Worm (Caenorhabditis elegans) whole organism, L1 larva: ENCODE measurements around the gene pcp-3.

Experiments
- C16A3.4 ChIP-seq: fragments of 150-350 bp; optimal IDR thresholded peaks from 2 replicates; lab custom pipeline; 2014; ENCODE audit warnings: missing biosample characterization, missing genetic modification characterization
- C34B4.2 ChIP-seq: sonication (generic microtip); optimal IDR thresholded peaks from 2 replicates; lab custom pipeline; 2017; ENCODE audit warnings: mild to moderate bottlenecking, missing genetic modification characterization, missing compliant biosample characterization
- aha-1 ChIP-seq: fragments of 150-350 bp; optimal IDR thresholded peaks from 2 replicates; lab custom pipeline; 2014; ENCODE audit warnings: missing biosample characterization, missing genetic modification characterization
- aly-2 ChIP-seq: fragments of 150-350 bp; optimal IDR thresholded peaks from 2 replicates; lab custom pipeline; 2014; ENCODE audit warnings: missing biosample characterization, missing genetic modification characterization
- ama-1 ChIP-seq: fragments of 150-350 bp; optimal IDR thresholded peaks from 2 replicates; lab custom pipeline; 2014
- blmp-1 ChIP-seq: fragments of 150-350 bp; optimal IDR thresholded peaks from 2 replicates; lab custom pipeline; 2014; ENCODE audit warnings: missing biosample characterization, missing genetic modification characterization
- ceh-8 ChIP-seq: fragments of 200-800 bp; sonication (Bioruptor generic); optimal IDR thresholded peaks from 2 replicates; lab custom pipeline; 2018; ENCODE audit warnings: mild to moderate bottlenecking, missing genetic modification characterization, moderate library complexity, missing compliant biosample characterization
- dpl-1 ChIP-seq, 3 experiments: fragments of 150-350 bp in 2 of 3; sonication (generic microtip) in 1 of 3; optimal IDR thresholded peaks; 2 replicates each; lab custom pipeline; 2014 to 2017; ENCODE audit warnings: missing biosample characterization in 3 of 3, missing genetic modification characterization in 3 of 3, missing genetic modification reagents in 3 of 3
- dsc-1 ChIP-seq: sonication (generic microtip); optimal IDR thresholded peaks from 2 replicates; lab custom pipeline; 2016; ENCODE audit warnings: mild to moderate bottlenecking, missing genetic modification characterization, missing compliant biosample characterization
- efl-3 ChIP-seq: fragments of 200-800 bp; sonication (Bioruptor generic); optimal IDR thresholded peaks from 2 replicates; lab custom pipeline; 2018; ENCODE audit warnings: mild to moderate bottlenecking, missing genetic modification characterization, missing compliant biosample characterization
- egl-27 ChIP-seq, 2 experiments: fragments of 150-350 bp in 1 of 2; sonication (generic microtip); optimal IDR thresholded peaks; 3 replicates each; lab custom pipeline; 2017 to 2018; ENCODE audit warnings: missing biosample characterization in 2 of 2, missing genetic modification characterization in 2 of 2, missing genetic modification reagents in 2 of 2
- elt-3 ChIP-seq, 6 experiments: fragments of 150-350 bp in 1 of 6; sonication (generic microtip); optimal IDR thresholded peaks; 2 replicates each; lab custom pipeline; 2017 to 2018; ENCODE audit warnings: missing biosample characterization in 6 of 6, missing genetic modification characterization in 6 of 6, inconsistent platforms in 1 of 6
- fkh-10 ChIP-seq: sonication (generic microtip); optimal IDR thresholded peaks from 2 replicates; lab custom pipeline; 2017; ENCODE audit warnings: missing biosample characterization, missing genetic modification reagents, missing genetic modification characterization
- fkh-4 ChIP-seq: sonication (generic microtip); optimal IDR thresholded peaks from 2 replicates; lab custom pipeline; 2016; ENCODE audit warnings: missing compliant biosample characterization, missing genetic modification characterization, borderline replicate concordance
- fkh-8 ChIP-seq: sonication (generic microtip); optimal IDR thresholded peaks from 2 replicates; lab custom pipeline; 2016; ENCODE audit warnings: mild to moderate bottlenecking, missing genetic modification characterization, missing compliant biosample characterization
- grh-1 ChIP-seq: fragments of 200-800 bp; sonication (Bioruptor generic); IDR thresholded peaks from 2 replicates; pipeline ENCODE4 v1.3.6; 2022; ENCODE audit warnings: missing genetic modification reagents, missing genetic modification characterization, missing compliant biosample characterization
- hlh-17 ChIP-seq: fragments of 200-800 bp; sonication (Bioruptor generic); optimal IDR thresholded peaks from 2 replicates; lab custom pipeline; 2018; ENCODE audit warnings: missing genetic modification characterization, mild to moderate bottlenecking, missing compliant biosample characterization, moderate library complexity, borderline replicate concordance
- hlh-4 ChIP-seq: sonication (generic microtip); optimal IDR thresholded peaks from 2 replicates; lab custom pipeline; 2016; ENCODE audit warnings: mild to moderate bottlenecking, missing genetic modification characterization, missing compliant biosample characterization
- hpl-2 ChIP-seq: fragments of 150-350 bp; optimal IDR thresholded peaks from 2 replicates; lab custom pipeline; 2014; ENCODE audit warnings: missing biosample characterization, missing genetic modification reagents, missing genetic modification characterization
- isw-1 ChIP-seq: fragments of 200-800 bp; sonication (Bioruptor generic); IDR thresholded peaks from 2 replicates; pipeline ENCODE4 v1.3.6; 2022; ENCODE audit warnings: missing genetic modification characterization, missing compliant biosample characterization
- lin-13 ChIP-seq: fragments of 150-350 bp; optimal IDR thresholded peaks from 2 replicates; lab custom pipeline; 2014; ENCODE audit warnings: missing biosample characterization, missing genetic modification reagents, missing genetic modification characterization
- lir-3 ChIP-seq: sonication (generic microtip); optimal IDR thresholded peaks from 2 replicates; lab custom pipeline; 2016; ENCODE audit warnings: mild to moderate bottlenecking, missing genetic modification characterization, moderate library complexity, missing compliant biosample characterization; ENCODE audit not compliant: poor library complexity
- mdl-1 ChIP-seq, 2 experiments: fragments of 150-350 bp; optimal IDR thresholded peaks; 2 replicates each; lab custom pipeline; 2014 to 2017; ENCODE audit warnings: missing biosample characterization in 2 of 2, missing genetic modification characterization in 2 of 2, inconsistent platforms in 1 of 2
- nhr-11 ChIP-seq: fragments of 150-350 bp; optimal IDR thresholded peaks from 2 replicates; lab custom pipeline; 2014; ENCODE audit warnings: missing biosample characterization, missing genetic modification characterization
- nhr-12 ChIP-seq: sonication (generic microtip); optimal IDR thresholded peaks from 2 replicates; lab custom pipeline; 2017; ENCODE audit warnings: missing biosample characterization, missing genetic modification characterization
- nhr-19 ChIP-seq: fragments of 200-800 bp; sonication (Bioruptor generic); conservative IDR thresholded peaks from 2 replicates; pipeline ENCODE4 v1.3.6; 2022; ENCODE audit warnings: missing genetic modification characterization, missing compliant biosample characterization
- nhr-20 ChIP-seq: sonication (generic microtip); optimal IDR thresholded peaks from 2 replicates; lab custom pipeline; 2016; ENCODE audit warnings: mild to moderate bottlenecking, missing genetic modification characterization, missing compliant biosample characterization
- nhr-28 ChIP-seq: fragments of 150-350 bp; optimal IDR thresholded peaks from 2 replicates; lab custom pipeline; 2014; ENCODE audit warnings: missing biosample characterization, missing genetic modification characterization
- nhr-47 ChIP-seq: sonication (generic microtip); optimal IDR thresholded peaks from 2 replicates; lab custom pipeline; 2016; ENCODE audit warnings: mild to moderate bottlenecking, missing genetic modification characterization, moderate library complexity, missing compliant biosample characterization
- nhr-77 ChIP-seq: fragments of 150-350 bp; optimal IDR thresholded peaks from 2 replicates; lab custom pipeline; 2014; ENCODE audit warnings: missing biosample characterization, missing genetic modification characterization
- pqm-1 ChIP-seq: sonication (generic microtip); optimal IDR thresholded peaks from 3 replicates; lab custom pipeline; 2017; ENCODE audit warnings: missing biosample characterization, missing genetic modification characterization
- snpc-4 ChIP-seq: fragments of 150-350 bp; optimal IDR thresholded peaks from 2 replicates; lab custom pipeline; 2014; ENCODE audit warnings: missing biosample characterization, missing genetic modification characterization
- snu-23 ChIP-seq: sonication (generic microtip); optimal IDR thresholded peaks from 2 replicates; lab custom pipeline; 2016; ENCODE audit warnings: missing genetic modification characterization, missing compliant biosample characterization
- swsn-7 ChIP-seq: sonication (generic microtip); optimal IDR thresholded peaks from 2 replicates; lab custom pipeline; 2016; ENCODE audit warnings: missing genetic modification characterization, missing compliant biosample characterization
- unc-62 ChIP-seq: fragments of 150-350 bp; optimal IDR thresholded peaks from 2 replicates; lab custom pipeline; 2014; ENCODE audit warnings: missing biosample characterization, missing genetic modification reagents, missing genetic modification characterization
- unc-98 ChIP-seq: fragments of 200-800 bp; sonication (Bioruptor generic); IDR thresholded peaks from 2 replicates; pipeline ENCODE4 v1.3.6; 2022; ENCODE audit warnings: missing genetic modification characterization, missing compliant biosample characterization
- xbp-1 ChIP-seq: sonication (generic microtip); optimal IDR thresholded peaks from 2 replicates; lab custom pipeline; 2016; ENCODE audit warnings: missing genetic modification characterization, missing compliant biosample characterization
- zag-1 ChIP-seq: fragments of 150-350 bp; optimal IDR thresholded peaks from 2 replicates; lab custom pipeline; 2014; ENCODE audit warnings: missing biosample characterization, missing genetic modification characterization
- ztf-11 ChIP-seq, 2 experiments: sonication (generic microtip); optimal IDR thresholded peaks; 2 replicates each; lab custom pipeline; 2016 to 2017; ENCODE audit warnings: missing genetic modification characterization in 2 of 2, missing biosample characterization in 1 of 2, missing compliant biosample characterization in 1 of 2
- ztf-4 ChIP-seq: fragments of 150-350 bp; optimal IDR thresholded peaks from 2 replicates; lab custom pipeline; 2014; ENCODE audit warnings: missing biosample characterization, missing genetic modification characterization

pcp-3 gene

ce11 chrIV:9144405-9144804, 14.4 kb downstream of the pcp-3 start, which contains the start of gene flp-1:
flp-1 (plus strand) TSS chrIV:9144705.
- no peak for TF ChIP-seq nhr-28 (tag; lab: Kevin White, UChicago)
- TF ChIP-seq dpl-1 (GFP tag; optimal IDR thresholded peaks at IDR 0.05; lab: Kevin White, UChicago): no peak
- no peak for TF ChIP-seq hlh-4 (tag; lab: Kevin White, UChicago)
- no peak for TF ChIP-seq nhr-47 (tag; lab: Kevin White, UChicago)
- TF ChIP-seq elt-3 (tag; optimal IDR thresholded peaks at IDR 0.05; lab: Kevin White, UChicago): no peak
- no peak for TF ChIP-seq hlh-17 (GFP tag; lab: Kevin White, UChicago)
- TF ChIP-seq efl-3: no peak
- TF ChIP-seq nhr-19 (GFP tag; lab: Robert Waterston, UW): no peak
- TF ChIP-seq unc-62: no peak
- TF ChIP-seq nhr-77 (tag; lab: Kevin White, UChicago): no peak
- no peak for TF ChIP-seq nhr-20 (tag; lab: Kevin White, UChicago)
- TF ChIP-seq C34B4.2 (tag; lab: Kevin White, UChicago): no peak
- no peak for TF ChIP-seq C16A3.4 (tag; lab: Kevin White, UChicago)
- no peak for TF ChIP-seq zag-1
- TF ChIP-seq fkh-8 (tag; lab: Kevin White, UChicago): no peak
- TF ChIP-seq aly-2: no peak
- TF ChIP-seq dsc-1: no peak
- no peak for TF ChIP-seq nhr-11
- no peak for TF ChIP-seq swsn-7 (tag; lab: Kevin White, UChicago)
- TF ChIP-seq ceh-8: no peak

DNA sequence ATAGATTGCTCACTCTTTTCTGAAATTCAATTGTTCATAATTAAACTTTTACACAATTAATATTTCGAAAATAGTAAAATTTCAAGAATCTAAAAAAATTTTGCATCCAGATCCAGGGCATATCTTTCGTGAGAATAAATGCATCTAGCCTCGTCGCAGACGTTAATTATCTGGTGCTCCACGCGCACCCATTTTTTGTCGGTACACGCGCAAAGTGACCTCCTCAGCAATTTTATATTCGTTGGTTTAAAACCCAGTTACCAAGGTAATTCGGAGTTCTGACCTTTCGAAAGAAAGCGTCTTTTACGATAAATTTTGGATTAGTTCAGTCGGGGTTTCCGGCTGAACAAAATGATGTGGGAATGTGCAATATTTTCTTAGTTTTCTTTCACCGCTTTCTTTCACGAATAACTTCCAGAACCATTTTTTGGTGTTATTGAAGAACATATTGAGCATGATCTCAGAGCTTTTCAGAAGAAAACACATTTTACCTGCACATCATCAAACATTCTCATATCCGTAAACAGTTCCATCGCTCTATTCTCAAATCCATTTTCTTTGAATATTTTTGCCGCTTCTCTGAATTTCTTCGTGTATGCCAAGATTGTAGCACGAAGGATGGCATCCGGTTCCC, 18.5 kb downstream of the pcp-3 start:
- TF ChIP-seq blmp-1 (tag; lab: Kevin White, UChicago) (no peak), swsn-7 (tag; lab: Kevin White, UChicago) (no peak), ztf-4 (no peak), dsc-1 (no peak), xbp-1 (tag; lab: Kevin White, UChicago) (no peak), lir-3 (tag; lab: Kevin White, UChicago) (no peak), pqm-1 (tag; lab: Kevin White, UChicago) (no peak), unc-98 (GFP tag; lab: Robert Waterston, UW) (no peak), hpl-2 (GFP tag; lab: Kevin White, UChicago) (no peak), nhr-12 (tag; lab: Kevin White, UChicago) (no peak), ztf-11 (tag; optimal IDR thresholded peaks at IDR 0.05; lab: Kevin White, UChicago) (no peak), egl-27 (tag; optimal IDR thresholded peaks at IDR 0.05; lab: Kevin White, UChicago) (no peak), fkh-10 (GFP tag; lab: Kevin White, UChicago) (no peak), snpc-4 (no peak), C34B4.2 (tag; lab: Kevin White, UChicago) (no peak), snu-23 (GFP tag; lab: Kevin White, UChicago) (no peak), fkh-4 (tag; lab: Kevin White, UChicago) (no peak), efl-3 (no peak), grh-1 (GFP tag; lab: Robert Waterston, UW) (no peak)
- TF ChIP-seq, all 84 proteins: peak for 0

ce11 chrIV:9135377-9135776, 23.4 kb downstream of the pcp-3 start, which contains the start of gene delm-1:
delm-1 (minus strand) TSS chrIV:9135477.
- TF ChIP-seq isw-1 (GFP tag; lab: Robert Waterston, UW) (no peak), fkh-8 (tag; lab: Kevin White, UChicago) (no peak), ama-1 (lab: Kevin White, UChicago) (no peak), egl-27 (tag; optimal IDR thresholded peaks at IDR 0.05; lab: Kevin White, UChicago) (no peak), ztf-4 (no peak), mdl-1 (tag; optimal IDR thresholded peaks at IDR 0.05; lab: Kevin White, UChicago) (no peak), aly-2 (no peak), hlh-4 (tag; lab: Kevin White, UChicago) (no peak), lir-3 (tag; lab: Kevin White, UChicago) (no peak), aha-1 (no peak), lin-13 (GFP tag; lab: Kevin White, UChicago) (no peak), elt-3 (tag; optimal IDR thresholded peaks at IDR 0.05; lab: Kevin White, UChicago) (no peak)
